Worm (Caenorhabditis elegans): ENCODE data around the gene K10D11.6.

K10D11.6 gene

ce11 chrIV:13026762-13027161, 37.5 kb upstream of the K10D11.6 start (continued):
- no peak for TF ChIP-seq daf-16 (GFP tag; optimal IDR thresholded peaks at IDR 0.05)
- peak; percentile 87 for TF ChIP-seq daf-16 (tag; optimal IDR thresholded peaks at IDR 0.05)
- no peak for TF ChIP-seq snpc-1.2 (GFP tag; IDR thresholded peaks at IDR 0.05)
- TF ChIP-seq hif-1 (tag; optimal IDR thresholded peaks at IDR 0.05), result peak in 1 of 2 experiments; percentile 46
- TF ChIP-seq unc-39 (tag; optimal IDR thresholded peaks at IDR 0.05), result no peak
- TF ChIP-seq nhr-48 (tag; optimal IDR thresholded peaks at IDR 0.05), result peak; percentile 95
- peak; percentile 83 for TF ChIP-seq hlh-11 (tag; optimal IDR thresholded peaks at IDR 0.05)
- no peak for TF ChIP-seq tag-97 (GFP tag; IDR thresholded peaks at IDR 0.05)
- peak; percentile 37 for TF ChIP-seq hlh-30 (tag; optimal IDR thresholded peaks at IDR 0.05; ENCODE audit: insufficient read depth)
- TF ChIP-seq dmd-6 (GFP tag; IDR thresholded peaks at IDR 0.05), result peak; percentile 91
- peak; percentile 28; the same call in 1 of the 2 replicates for TF ChIP-seq ceh-20 (GFP tag; IDR thresholded peaks at IDR 0.05)
- TF ChIP-seq vab-7 (GFP tag; IDR thresholded peaks at IDR 0.05), result no peak
- no peak for TF ChIP-seq R02D3.7 (tag; optimal IDR thresholded peaks at IDR 0.05)
- peak in 1 of 2 experiments; percentile 1 for TF ChIP-seq lsy-2 (tag; optimal IDR thresholded peaks at IDR 0.05)
- peak; percentile 74; the same call in 1 of the 2 replicates for TF ChIP-seq php-3 (GFP tag; IDR thresholded peaks at IDR 0.05)
- no peak for TF ChIP-seq nhr-42 (GFP tag; IDR thresholded peaks at IDR 0.05)
- peak; percentile 12 for TF ChIP-seq gei-8 (GFP tag; optimal IDR thresholded peaks at IDR 0.05)
- TF ChIP-seq F44E2.7 (GFP tag; IDR thresholded peaks at IDR 0.05), result no peak
- TF ChIP-seq lin-29 (GFP tag; IDR thresholded peaks at IDR 0.05), result no peak
- TF ChIP-seq nhr-28 (tag; optimal IDR thresholded peaks at IDR 0.05), result peak; percentile 27
- peak; percentile 72 for TF ChIP-seq dve-1 (tag; optimal IDR thresholded peaks at IDR 0.05; ENCODE audit: insufficient read depth)
- TF ChIP-seq ztf-7 (tag; optimal IDR thresholded peaks at IDR 0.05), result no peak
- TF ChIP-seq ztf-11 (tag; optimal IDR thresholded peaks at IDR 0.05), result no peak
- TF ChIP-seq nhr-41 (GFP tag; IDR thresholded peaks at IDR 0.05), result no peak

ce11 chrIV:13025853-13026343, 36.6 kb upstream of the K10D11.6 start:
- 0 out of 2 replicates have a peak, but pooled peaks have one; percentile 33 for TF ChIP-seq ctbp-1 (GFP tag; IDR thresholded peaks at IDR 0.05)
- peak; percentile 32 for TF ChIP-seq mes-2 (tag; optimal IDR thresholded peaks at IDR 0.05; ENCODE audit: poor library complexity, severe bottlenecking)
- no peak for TF ChIP-seq pha-4 (GFP tag; IDR thresholded peaks at IDR 0.05)
- TF ChIP-seq pha-4 (tag; optimal IDR thresholded peaks at IDR 0.05), result no peak
- TF ChIP-seq nhr-237 (tag; optimal IDR thresholded peaks at IDR 0.05), result no peak
- TF ChIP-seq nhr-10 (tag; optimal IDR thresholded peaks at IDR 0.05), result no peak
- TF ChIP-seq unc-62 (GFP tag; optimal IDR thresholded peaks at IDR 0.05 in 1 of 2), result peak in 1 of 2 experiments; percentile 57
- no peak for TF ChIP-seq unc-62 (tag; optimal IDR thresholded peaks at IDR 0.05)
- TF ChIP-seq unc-39 (tag; optimal IDR thresholded peaks at IDR 0.05), result no peak
- no peak for TF ChIP-seq saeg-2 (GFP tag; IDR thresholded peaks at IDR 0.05)
- no peak for TF ChIP-seq mxl-2 (GFP tag; conservative IDR thresholded peaks at IDR 0.05)
- no peak for TF ChIP-seq hlh-11 (tag; optimal IDR thresholded peaks at IDR 0.05)
- TF ChIP-seq madf-9 (GFP tag; conservative IDR thresholded peaks at IDR 0.05), result no peak
- no peak for TF ChIP-seq lin-29 (GFP tag; IDR thresholded peaks at IDR 0.05)
- TF ChIP-seq nhr-77 (tag; optimal IDR thresholded peaks at IDR 0.05), result no peak
- no peak for TF ChIP-seq Y75B8A.6 (GFP tag; IDR thresholded peaks at IDR 0.05)
- TF ChIP-seq mep-1 (tag; optimal IDR thresholded peaks at IDR 0.05), result peak; percentile 61
- peak in 1 of 2 experiments; percentile 29 for TF ChIP-seq hif-1 (tag; optimal IDR thresholded peaks at IDR 0.05)
- no peak for TF ChIP-seq zag-1 (tag; optimal IDR thresholded peaks at IDR 0.05)
- TF ChIP-seq ZK546.5 (tag; optimal IDR thresholded peaks at IDR 0.05), result no peak
- peak; percentile 11 for TF ChIP-seq F37D6.2 (tag; optimal IDR thresholded peaks at IDR 0.05)
- no peak for TF ChIP-seq ZK337.2 (GFP tag; IDR thresholded peaks at IDR 0.05)
- peak; percentile 90 for TF ChIP-seq aha-1 (tag)
- peak; percentile 46; the same call in 1 of the 2 replicates for TF ChIP-seq hmg-1.1 (GFP tag; IDR thresholded peaks at IDR 0.05)
- no peak for TF ChIP-seq dpl-1 (GFP tag; optimal IDR thresholded peaks at IDR 0.05)
- peak; percentile 30 to 57 for TF ChIP-seq lsy-2 (tag; optimal IDR thresholded peaks at IDR 0.05)
- TF ChIP-seq set-16 (GFP tag; IDR thresholded peaks at IDR 0.05), result peak; percentile 42; the same call in 1 of the 2 replicates
- no peak for TF ChIP-seq daf-16 (GFP tag; optimal IDR thresholded peaks at IDR 0.05)
- no peak for TF ChIP-seq daf-16 (tag; optimal IDR thresholded peaks at IDR 0.05)
- peak in 1 of 2 experiments; percentile 62 for TF ChIP-seq mdl-1 (tag; optimal IDR thresholded peaks at IDR 0.05)
- TF ChIP-seq hlh-30 (tag; optimal IDR thresholded peaks at IDR 0.05; ENCODE audit: insufficient read depth), result peak; percentile 17
- peak; percentile 29 for TF ChIP-seq rbr-2 (tag; optimal IDR thresholded peaks at IDR 0.05)
- TF ChIP-seq ces-1 (GFP tag; optimal IDR thresholded peaks at IDR 0.05), result peak; percentile 14
- no peak for TF ChIP-seq nhr-76 (tag; optimal IDR thresholded peaks at IDR 0.05)

Data from whole organism, L4 larva.